Worm (Caenorhabditis elegans): ENCODE measurements around the gene sri-18.

ce11 chrV:10248255-10248979, 11.9 kb downstream of the sri-18 start, which contains the start of gene akt-1:
- TF ChIP-seq ces-1 (GFP tag; optimal IDR thresholded peaks at IDR 0.05) (no peak), lsy-2 (tag; optimal IDR thresholded peaks at IDR 0.05) (no peak), nhr-237 (tag; optimal IDR thresholded peaks at IDR 0.05) (no peak), pqm-1 (tag; optimal IDR thresholded peaks at IDR 0.05) (no peak), daf-19 (GFP tag; conservative IDR thresholded peaks at IDR 0.05) (no peak), zag-1 (tag; optimal IDR thresholded peaks at IDR 0.05) (no peak), lin-15B (tag; optimal IDR thresholded peaks at IDR 0.05) (no peak), dmd-8 (GFP tag; IDR thresholded peaks at IDR 0.05) (no peak), ZK546.5 (tag; optimal IDR thresholded peaks at IDR 0.05) (no peak), lin-39 (tag; optimal IDR thresholded peaks at IDR 0.05) (no peak), mep-1 (tag; optimal IDR thresholded peaks at IDR 0.05) (no peak)

Measured in whole organism, L4 larva.